Worm (Caenorhabditis elegans): ENCODE measurements around the gene R12B2.3.

R12B2.3 gene

ce11 chrIII:5846412-5846811, 41.0 kb downstream of the R12B2.3 start:
- TF ChIP-seq B0035.1 (tag; optimal IDR thresholded peaks at IDR 0.05) (no peak), zfh-2 (GFP tag; conservative IDR thresholded peaks at IDR 0.05) (no peak), ceh-58 (GFP tag; IDR thresholded peaks at IDR 0.05) (no peak), efl-1 (GFP tag; optimal IDR thresholded peaks at IDR 0.05) (no peak), rcor-1 (GFP tag; IDR thresholded peaks at IDR 0.05) (no peak), ztf-25 (GFP tag; IDR thresholded peaks at IDR 0.05) (no peak), sdz-38 (tag; optimal IDR thresholded peaks at IDR 0.05) (no peak), nfya-2 (GFP tag; IDR thresholded peaks at IDR 0.05) (no peak), ceh-40 (GFP tag; IDR thresholded peaks at IDR 0.05) (no peak), D2030.7 (GFP tag; IDR thresholded peaks at IDR 0.05) (no peak), K12H6.12 (tag; optimal IDR thresholded peaks at IDR 0.05) (no peak), F39B2.1 (GFP tag; IDR thresholded peaks at IDR 0.05) (no peak), Y53F4B.3 (GFP tag; IDR thresholded peaks at IDR 0.05) (no peak), B0336.3 (GFP tag; IDR thresholded peaks at IDR 0.05) (no peak), lsl-1 (GFP tag; optimal IDR thresholded peaks at IDR 0.05) (no peak)

ce11 chrIII:5853240-5853639, 47.9 kb downstream of the R12B2.3 start, which contains the start of gene ddx-23:
ddx-23 (minus strand) TSS chrIII:5853269.
- 0 out of 2 replicates have a peak, but pooled peaks have one; percentile 58 for TF ChIP-seq nfyb-1 (GFP tag; IDR thresholded peaks at IDR 0.05)
- peak; percentile 69 for TF ChIP-seq snpc-3.4 (tag; optimal IDR thresholded peaks at IDR 0.05)
- no peak for TF ChIP-seq B0261.1 (tag; optimal IDR thresholded peaks at IDR 0.05)
- no peak for TF ChIP-seq T07F8.4 (tag; optimal IDR thresholded peaks at IDR 0.05)
- no peak for TF ChIP-seq ztf-25 (GFP tag; IDR thresholded peaks at IDR 0.05)
- no peak for TF ChIP-seq lsy-27 (tag; optimal IDR thresholded peaks at IDR 0.05; ENCODE audit: borderline replicate concordance, insufficient read depth)
- peak; percentile 45 for TF ChIP-seq tbp1 (GFP tag; optimal IDR thresholded peaks at IDR 0.05)
- no peak for TF ChIP-seq K12H6.12 (tag; optimal IDR thresholded peaks at IDR 0.05)
- TF ChIP-seq bed-2 (GFP tag; IDR thresholded peaks at IDR 0.05): no peak
- no peak for TF ChIP-seq snpc-1.3 (tag; optimal IDR thresholded peaks at IDR 0.05; ENCODE audit: insufficient read depth)
- no peak for TF ChIP-seq die-1 (tag; optimal IDR thresholded peaks at IDR 0.05)
- no peak; the same call in 1 of the 2 replicates for TF ChIP-seq hsf-1 (GFP tag; IDR thresholded peaks at IDR 0.05)
- no peak for TF ChIP-seq mel-28 (tag; optimal IDR thresholded peaks at IDR 0.05; ENCODE audit: borderline replicate concordance)
- TF ChIP-seq let-607 (tag; optimal IDR thresholded peaks at IDR 0.05): no peak
- TF ChIP-seq attf-6 (GFP tag; IDR thresholded peaks at IDR 0.05): no peak
- no peak for TF ChIP-seq Y67H2A.10 (GFP tag; conservative IDR thresholded peaks at IDR 0.05)
- TF ChIP-seq akir-1 (GFP tag; optimal IDR thresholded peaks at IDR 0.05): no peak
- TF ChIP-seq egl-18 (GFP tag; IDR thresholded peaks at IDR 0.05): no peak
- TF ChIP-seq lin-54 (GFP tag; optimal IDR thresholded peaks at IDR 0.05): peak; percentile 35
- TF ChIP-seq snpc-1.1 (tag; optimal IDR thresholded peaks at IDR 0.05; ENCODE audit: insufficient read depth): no peak
- TF ChIP-seq lag-1 (GFP tag; IDR thresholded peaks at IDR 0.05): no peak
- TF ChIP-seq lir-1 (GFP tag; conservative IDR thresholded peaks at IDR 0.05): no peak
- TF ChIP-seq attf-5 (GFP tag; optimal IDR thresholded peaks at IDR 0.05): peak; percentile 9
- peak; percentile 43; the same call in 1 of the 2 replicates for TF ChIP-seq F33H1.4 (GFP tag; IDR thresholded peaks at IDR 0.05)
- no peak for TF ChIP-seq fkh-3 (tag; optimal IDR thresholded peaks at IDR 0.05)
- peak; percentile 68 for TF ChIP-seq madf-6 (GFP tag; IDR thresholded peaks at IDR 0.05)
- peak; percentile 27 for TF ChIP-seq nhr-90 (tag; optimal IDR thresholded peaks at IDR 0.05)
- no peak for TF ChIP-seq mcd-1 (GFP tag; IDR thresholded peaks at IDR 0.05)
- TF ChIP-seq C06A6.2 (GFP tag; conservative IDR thresholded peaks at IDR 0.05): no peak
- no peak for TF ChIP-seq ceh-100 (GFP tag; IDR thresholded peaks at IDR 0.05)
- no peak for TF ChIP-seq tbx-9 (tag; optimal IDR thresholded peaks at IDR 0.05; ENCODE audit: borderline replicate concordance)
- no peak for TF ChIP-seq madf-8 (GFP tag; conservative IDR thresholded peaks at IDR 0.05)
- TF ChIP-seq snpc-4 (GFP tag; optimal IDR thresholded peaks at IDR 0.05): no peak
- peak in 2 of 4 experiments; percentile 40 to 45 for TF ChIP-seq snpc-4 (tag; optimal IDR thresholded peaks at IDR 0.05)
- TF ChIP-seq zfh-2 (GFP tag; conservative IDR thresholded peaks at IDR 0.05): no peak
- no peak for TF ChIP-seq ceh-40 (GFP tag; IDR thresholded peaks at IDR 0.05)
- TF ChIP-seq sdz-38 (tag; optimal IDR thresholded peaks at IDR 0.05): no peak

Data from whole organism, young adult.